Worm (Caenorhabditis elegans) whole organism, early embryonic: ENCODE data around the gene skr-4.

Source experiments
- B0310.2 ChIP-seq: sonication (generic microtip); optimal IDR thresholded peaks from 2 replicates; lab custom pipeline; 2016; ENCODE audit warnings: mild to moderate bottlenecking, missing genetic modification characterization, missing compliant biosample characterization
- F13C5.2 ChIP-seq: sonication (generic microtip); optimal IDR thresholded peaks from 2 replicates; lab custom pipeline; 2017; ENCODE audit warnings: mild to moderate bottlenecking, missing genetic modification characterization, inconsistent platforms, missing compliant biosample characterization
- aly-1 ChIP-seq: sonication (generic microtip); optimal IDR thresholded peaks from 2 replicates; lab custom pipeline; 2016; ENCODE audit warnings: missing genetic modification characterization, missing compliant biosample characterization
- ama-1 ChIP-seq: fragments of 150-350 bp; optimal IDR thresholded peaks from 2 replicates; lab custom pipeline; 2014
- ceh-13 ChIP-seq: fragments of 200-800 bp; sonication (Bioruptor generic); optimal IDR thresholded peaks from 2 replicates; lab custom pipeline; 2018; ENCODE audit warnings: mild to moderate bottlenecking, missing genetic modification characterization, missing compliant biosample characterization
- ceh-36 ChIP-seq: sonication (generic microtip); optimal IDR thresholded peaks from 2 replicates; lab custom pipeline; 2016; ENCODE audit warnings: missing genetic modification characterization, inconsistent platforms, missing compliant biosample characterization
- ets-7 ChIP-seq: sonication (generic microtip); optimal IDR thresholded peaks from 2 replicates; lab custom pipeline; 2016; ENCODE audit warnings: missing genotype, missing genetic modification characterization, missing compliant biosample characterization
- flt-1 ChIP-seq: fragments of 200-800 bp; sonication (Bioruptor generic); IDR thresholded peaks from 2 replicates; pipeline ENCODE4 v1.3.6; 2022; ENCODE audit warnings: missing genetic modification characterization, missing compliant biosample characterization
- hmbx-1 ChIP-seq: sonication (generic microtip); optimal IDR thresholded peaks from 2 replicates; lab custom pipeline; 2016; ENCODE audit warnings: mild to moderate bottlenecking, missing genetic modification characterization, missing compliant biosample characterization
- hmg-4 ChIP-seq: fragments of 200-800 bp; sonication (Bioruptor generic); optimal IDR thresholded peaks from 2 replicates; lab custom pipeline; 2018; ENCODE audit warnings: mild to moderate bottlenecking, missing genetic modification characterization, missing compliant biosample characterization
- hnd-1 ChIP-seq: sonication (generic microtip); optimal IDR thresholded peaks from 2 replicates; lab custom pipeline; 2016; ENCODE audit warnings: missing genetic modification characterization, missing compliant biosample characterization
- pes-1 ChIP-seq: fragments of 200-800 bp; sonication (Bioruptor generic); IDR thresholded peaks from 2 replicates; pipeline ENCODE4 v1.3.6; 2022; ENCODE audit warnings: missing genetic modification reagents, missing genetic modification characterization, missing compliant biosample characterization
- scrt-1 ChIP-seq: fragments of 200-800 bp; sonication (Bioruptor generic); IDR thresholded peaks from 2 replicates; pipeline ENCODE4 v1.3.6; 2022; ENCODE audit warnings: missing genetic modification characterization, missing compliant biosample characterization
- sea-1 ChIP-seq: fragments of 200-800 bp; sonication (Bioruptor generic); conservative IDR thresholded peaks from 2 replicates; pipeline ENCODE4 v1.3.6; 2022; ENCODE audit warnings: missing genetic modification characterization, missing compliant biosample characterization
- tbx-11 ChIP-seq: fragments of 200-800 bp; sonication (Bioruptor generic); IDR thresholded peaks from 2 replicates; pipeline ENCODE4 v1.3.6; 2022; ENCODE audit warnings: missing genetic modification characterization, missing compliant biosample characterization
- tbx-37 ChIP-seq: fragments of 200-800 bp; sonication (Bioruptor generic); conservative IDR thresholded peaks from 2 replicates; pipeline ENCODE4 v1.3.6; 2022; ENCODE audit warnings: missing genetic modification reagents, missing genetic modification characterization, missing compliant biosample characterization
- tra-4 ChIP-seq: sonication (generic microtip); optimal IDR thresholded peaks from 2 replicates; lab custom pipeline; 2017; ENCODE audit warnings: missing genetic modification characterization, missing compliant biosample characterization

Gene skr-4

ce11 chrV:19905988-19906387 lies 18.0 kb upstream of the skr-4 start:
- TF ChIP-seq tra-4 (tag; lab: Kevin White, UChicago) = no peak
- no peak for TF ChIP-seq tbx-37 (GFP tag; lab: Robert Waterston, UW)
- TF ChIP-seq sea-1 (GFP tag; lab: Robert Waterston, UW) = no peak
- no peak for TF ChIP-seq F13C5.2 (tag; lab: Kevin White, UChicago)
- no peak for TF ChIP-seq aly-1 (tag; lab: Kevin White, UChicago)
- TF ChIP-seq ama-1 (lab: Kevin White, UChicago) = no peak
- no peak for TF ChIP-seq pes-1 (GFP tag; lab: Robert Waterston, UW)
- no peak for TF ChIP-seq tbx-11 (GFP tag; lab: Robert Waterston, UW)
- no peak for TF ChIP-seq scrt-1
- no peak for TF ChIP-seq hnd-1 (tag; lab: Kevin White, UChicago)
- TF ChIP-seq B0310.2 (tag; lab: Kevin White, UChicago) = no peak
- TF ChIP-seq flt-1 (GFP tag; lab: Robert Waterston, UW) = no peak

- TF ChIP-seq ceh-36 (tag; lab: Kevin White, UChicago) (no peak), B0310.2 (tag; lab: Kevin White, UChicago) (no peak), ets-7 (tag; lab: Kevin White, UChicago) (no peak), ceh-13 (GFP tag; lab: Kevin White, UChicago) (no peak), hmg-4 (GFP tag; lab: Kevin White, UChicago) (no peak), F13C5.2 (tag; lab: Kevin White, UChicago) (no peak), aly-1 (tag; lab: Kevin White, UChicago) (no peak), hmbx-1 (tag; lab: Kevin White, UChicago) (no peak)
Observed at ce11 chrV:19907365-19907764, 16.7 kb upstream of the skr-4 start, which contains the start of gene fars-2. fars-2 (minus strand) TSS chrV:19907434.

ce11 chrV:19908854-19909253 lies 15.2 kb upstream of the skr-4 start:
- TF ChIP-seq aly-1 (tag; lab: Kevin White, UChicago) (no peak), pes-1 (GFP tag; lab: Robert Waterston, UW) (no peak), hmbx-1 (tag; lab: Kevin White, UChicago) (no peak), scrt-1 (no peak), hmg-4 (GFP tag; lab: Kevin White, UChicago) (no peak), ceh-36 (tag; lab: Kevin White, UChicago) (no peak), ama-1 (lab: Kevin White, UChicago) (no peak), hnd-1 (tag; lab: Kevin White, UChicago) (no peak), B0310.2 (tag; lab: Kevin White, UChicago) (no peak), sea-1 (GFP tag; lab: Robert Waterston, UW) (no peak), ceh-13 (GFP tag; lab: Kevin White, UChicago) (no peak), F13C5.2 (tag; lab: Kevin White, UChicago) (no peak), flt-1 (GFP tag; lab: Robert Waterston, UW) (no peak)

- TF ChIP-seq flt-1 (GFP tag; lab: Robert Waterston, UW) (no peak), pes-1 (GFP tag; lab: Robert Waterston, UW) (no peak), scrt-1 (no peak), ama-1 (lab: Kevin White, UChicago) (no peak), hmbx-1 (tag; lab: Kevin White, UChicago) (no peak), ceh-13 (GFP tag; lab: Kevin White, UChicago) (no peak), ceh-36 (tag; lab: Kevin White, UChicago) (no peak), ets-7 (tag; lab: Kevin White, UChicago) (no peak), sea-1 (GFP tag; lab: Robert Waterston, UW) (no peak), aly-1 (tag; lab: Kevin White, UChicago) (no peak), tbx-37 (GFP tag; lab: Robert Waterston, UW) (no peak), hnd-1 (tag; lab: Kevin White, UChicago) (no peak), tbx-11 (GFP tag; lab: Robert Waterston, UW) (no peak)
Observed at ce11 chrV:19915973-19916605, 7.9 kb upstream of the skr-4 start, which contains the start of the genes chk-2 and Y60A3A.19. chk-2 (minus strand) TSS chrV:19916023. Y60A3A.19 (plus strand) TSS chrV:19916555.

ce11 chrV:19922613-19923012 lies 1.4 kb upstream of the skr-4 start, which contains the start of gene Y60A3A.16:
Y60A3A.16 (minus strand) TSS chrV:19922713.
- TF ChIP-seq tbx-11 (GFP tag; lab: Robert Waterston, UW) = no peak
- no peak for TF ChIP-seq ama-1 (lab: Kevin White, UChicago)
- no peak for TF ChIP-seq flt-1 (GFP tag; lab: Robert Waterston, UW)
- TF ChIP-seq scrt-1 = no peak
- TF ChIP-seq pes-1 (GFP tag; lab: Robert Waterston, UW) = no peak
- TF ChIP-seq ceh-13 (GFP tag; lab: Kevin White, UChicago) = no peak
- no peak for TF ChIP-seq ets-7 (tag; lab: Kevin White, UChicago)

- no peak for TF ChIP-seq hmbx-1 (tag; lab: Kevin White, UChicago)
- TF ChIP-seq ceh-13 (GFP tag; lab: Kevin White, UChicago) = no peak
- TF ChIP-seq F13C5.2 (tag; lab: Kevin White, UChicago) = no peak
- no peak for TF ChIP-seq sea-1 (GFP tag; lab: Robert Waterston, UW)
- TF ChIP-seq ets-7 (tag; lab: Kevin White, UChicago) = no peak
- no peak for TF ChIP-seq tbx-11 (GFP tag; lab: Robert Waterston, UW)
- TF ChIP-seq tra-4 (tag; lab: Kevin White, UChicago) = no peak
- TF ChIP-seq hnd-1 (tag; lab: Kevin White, UChicago) = no peak
- TF ChIP-seq scrt-1 = no peak
- no peak for TF ChIP-seq flt-1 (GFP tag; lab: Robert Waterston, UW)
- TF ChIP-seq B0310.2 (tag; lab: Kevin White, UChicago) = no peak
- no peak for TF ChIP-seq pes-1 (GFP tag; lab: Robert Waterston, UW)
- no peak for TF ChIP-seq tbx-37 (GFP tag; lab: Robert Waterston, UW)
Observed at ce11 chrV:19934223-19934622, 10.2 kb downstream of the skr-4 start, which contains the start of gene algn-7. algn-7 (minus strand) TSS chrV:19934323.
